Worm (Caenorhabditis elegans) whole organism, early embryonic: ENCODE measurements around the gene C17G1.2.

Source experiments
- ama-1 ChIP-seq: fragments of 150-350 bp; optimal IDR thresholded peaks from 2 replicates; lab custom pipeline; 2014
- pes-1 ChIP-seq: fragments of 200-800 bp; sonication (Bioruptor generic); IDR thresholded peaks from 2 replicates; pipeline ENCODE4 v1.3.6; 2022; ENCODE audit warnings: missing genetic modification reagents, missing genetic modification characterization, missing compliant biosample characterization

- TF ChIP-seq ama-1 (lab: Kevin White, UChicago) = no peak
- no peak for TF ChIP-seq pes-1 (GFP tag; lab: Robert Waterston, UW)
These were observed 48.8 kb upstream of the C17G1.2 start, which contains the start of gene R07B1.8 for ce11 chrX:9872554-9872953.
